Worm (Caenorhabditis elegans) whole organism, L1 larva: Measurements from ENCODE around the gene cyp-33C11.

ENCODE experiments used
- aly-2 ChIP-seq: fragments of 150-350 bp; optimal IDR thresholded peaks from 2 replicates; lab custom pipeline; 2014; ENCODE audit warnings: missing biosample characterization, missing genetic modification characterization
- ceh-82 ChIP-seq, 3 experiments: fragments of 150-350 bp in 1 of 3; sonication (generic microtip) in 2 of 3; optimal IDR thresholded peaks; 2 replicates each; lab custom pipeline; 2014 to 2017; ENCODE audit warnings: missing biosample characterization in 3 of 3, missing genetic modification characterization in 3 of 3
- egl-27 ChIP-seq, 2 experiments: fragments of 150-350 bp in 1 of 2; sonication (generic microtip); optimal IDR thresholded peaks; 3 replicates each; lab custom pipeline; 2017 to 2018; ENCODE audit warnings: missing biosample characterization in 2 of 2, missing genetic modification characterization in 2 of 2, missing genetic modification reagents in 2 of 2
- lin-39 ChIP-seq: fragments of 150-350 bp; optimal IDR thresholded peaks from 2 replicates; lab custom pipeline; 2014; ENCODE audit warnings: missing biosample characterization, missing genetic modification reagents, missing genetic modification characterization
- nhr-11 ChIP-seq: fragments of 150-350 bp; optimal IDR thresholded peaks from 2 replicates; lab custom pipeline; 2014; ENCODE audit warnings: missing biosample characterization, missing genetic modification characterization
- nhr-85 ChIP-seq: sonication (generic microtip); peaks from one replicate; lab custom pipeline; 2016; ENCODE audit warnings: missing genetic modification characterization, inconsistent platforms, missing compliant biosample characterization
- snpc-4 ChIP-seq: fragments of 150-350 bp; optimal IDR thresholded peaks from 2 replicates; lab custom pipeline; 2014; ENCODE audit warnings: missing biosample characterization, missing genetic modification characterization
- xbp-1 ChIP-seq: sonication (generic microtip); optimal IDR thresholded peaks from 2 replicates; lab custom pipeline; 2016; ENCODE audit warnings: missing genetic modification characterization, missing compliant biosample characterization

DNA sequence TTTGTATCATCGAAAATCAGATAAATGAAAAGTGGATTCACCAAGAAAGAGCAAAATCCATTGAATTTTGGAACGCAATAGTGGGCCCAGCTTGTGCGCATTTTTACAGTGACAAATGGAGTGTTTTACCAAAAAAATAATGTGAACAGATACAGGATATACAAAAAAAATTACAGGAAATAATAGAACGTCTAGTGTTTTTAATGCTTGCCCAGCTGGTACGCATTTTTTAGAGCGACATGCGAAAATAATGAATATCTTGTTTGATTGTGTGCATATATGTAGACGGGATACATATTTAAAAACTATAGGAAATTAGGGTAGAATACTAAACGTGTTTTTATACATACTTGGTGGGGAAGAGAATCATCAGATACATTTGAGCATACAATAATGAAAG, 23.4 kb upstream of the cyp-33C11 start, which contains the start of gene srj-25:
- no peak for TF ChIP-seq nhr-11 (tag; lab: Kevin White, UChicago)
- no peak for TF ChIP-seq aly-2 (tag; lab: Kevin White, UChicago)
- no peak for TF ChIP-seq egl-27 (tag; optimal IDR thresholded peaks at IDR 0.05; lab: Kevin White, UChicago)
- TF ChIP-seq nhr-85 (tag; lab: Kevin White, UChicago), result no peak
- no peak for TF ChIP-seq ceh-82 (tag; optimal IDR thresholded peaks at IDR 0.05; lab: Kevin White, UChicago)
- TF ChIP-seq snpc-4, result no peak
- no peak for TF ChIP-seq xbp-1 (tag; lab: Kevin White, UChicago)
- no peak for TF ChIP-seq lin-39
